Fruit fly (Drosophila melanogaster): ENCODE results near the gene CG9109.

Gene CG9109

DNA sequence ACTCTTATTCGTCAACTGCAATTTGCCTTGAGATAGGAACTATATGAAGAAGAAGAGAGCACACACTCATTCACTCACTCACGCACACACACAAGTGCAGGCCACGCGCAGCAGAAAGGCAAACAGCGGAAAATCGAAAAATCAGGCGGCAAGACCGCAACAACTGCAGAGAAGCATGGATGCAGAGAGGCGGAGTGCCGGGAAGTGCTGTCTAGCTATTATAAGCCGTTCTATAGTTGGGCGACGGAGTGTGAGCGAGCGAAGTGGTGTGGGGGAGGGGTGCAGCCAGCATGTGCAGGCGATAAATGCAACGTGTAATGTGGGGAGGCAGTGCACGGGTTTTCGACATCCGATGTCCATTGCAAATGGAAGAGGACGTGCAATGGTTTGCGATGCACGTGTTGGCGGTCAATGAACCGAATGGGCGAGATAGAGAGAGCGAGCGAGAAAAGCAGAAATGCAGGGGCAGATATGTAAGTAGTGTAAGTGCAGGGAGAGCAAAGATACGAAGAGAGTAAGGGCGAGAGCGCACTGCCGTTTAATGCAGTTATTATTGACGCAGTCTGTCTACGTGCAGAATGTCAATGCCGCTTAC is 44.6 kb upstream of the CG9109 start:
- TF ChIP-seq Clk (GFP tag; optimal IDR thresholded peaks at IDR 0.05) (peak; percentile 91), CG11617 (GFP tag; optimal IDR thresholded peaks at IDR 0.05) (peak; percentile 48), CG7101 (tag; optimal IDR thresholded peaks at IDR 0.05) (peak; percentile 40), CG7045 (GFP tag; optimal IDR thresholded peaks at IDR 0.05) (peak; percentile 13), Crg-1 (GFP tag; optimal IDR thresholded peaks at IDR 0.05) (peak; percentile 81), ovo (GFP tag; optimal IDR thresholded peaks at IDR 0.05) (peak; percentile 88), Mnt (GFP tag; optimal IDR thresholded peaks at IDR 0.05) (peak; percentile 99), CG12768 (GFP tag; optimal IDR thresholded peaks at IDR 0.05) (peak; percentile 91), toe (GFP tag; optimal IDR thresholded peaks at IDR 0.05) (peak; percentile 68), cic (GFP tag; optimal IDR thresholded peaks at IDR 0.05) (peak; percentile 100), CG14711 (tag; optimal IDR thresholded peaks at IDR 0.05) (peak; percentile 18), cnc (optimal IDR thresholded peaks at IDR 0.05) (peak in 1 of 2 experiments; percentile 90), kay (GFP tag; ENCODE audit: borderline replicate concordance) (peak; percentile 99), pad (GFP tag; optimal IDR thresholded peaks at IDR 0.05) (peak; percentile 86), tj (GFP tag; optimal IDR thresholded peaks at IDR 0.05) (peak; percentile 100), bab1 (GFP tag; optimal IDR thresholded peaks at IDR 0.05) (peak; percentile 5), CG1620 (GFP tag; optimal IDR thresholded peaks at IDR 0.05) (peak; percentile 31), Hr96 (GFP tag; optimal IDR thresholded peaks at IDR 0.05) (no peak), CG5204 (GFP tag; optimal IDR thresholded peaks at IDR 0.05) (no peak), CG33017 (tag; optimal IDR thresholded peaks at IDR 0.05) (peak; percentile 55)

dm6 chr2L:6077632-6078031 is 43.4 kb upstream of the CG9109 start:
- TF ChIP-seq CG14711 (tag; optimal IDR thresholded peaks at IDR 0.05) (no peak), kay (GFP tag; ENCODE audit: borderline replicate concordance) (peak; percentile 98), cnc (optimal IDR thresholded peaks at IDR 0.05) (no peak)

DNA sequence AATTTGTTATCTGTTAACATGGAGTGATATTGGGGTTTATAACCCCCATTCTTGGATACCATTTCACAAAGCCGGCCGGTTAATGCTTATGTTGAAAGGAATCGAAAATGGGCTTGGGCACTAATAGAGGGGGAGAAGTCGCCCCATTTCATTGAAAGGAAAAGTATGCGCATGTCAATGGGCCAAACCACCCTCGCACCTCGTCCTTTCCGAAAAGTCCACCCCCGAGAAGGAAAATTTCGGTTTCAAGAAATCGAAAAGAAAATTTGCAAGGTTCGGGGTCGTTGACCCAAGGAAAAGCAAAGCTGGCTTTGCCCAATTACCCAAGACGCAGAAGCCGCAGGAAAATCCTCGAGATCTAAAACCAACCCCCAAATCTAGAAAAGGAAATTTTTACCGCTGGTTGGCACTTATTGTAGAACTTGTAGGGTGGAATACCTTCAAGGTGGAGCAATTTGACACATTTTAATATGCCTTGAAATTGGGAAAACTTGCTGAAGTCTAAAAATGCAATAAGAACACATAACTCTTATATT is 42.7 kb upstream of the CG9109 start:
- no peak for TF ChIP-seq CG5204 (GFP tag; optimal IDR thresholded peaks at IDR 0.05)
- TF ChIP-seq CG11617 (GFP tag; optimal IDR thresholded peaks at IDR 0.05): no peak
- no peak for TF ChIP-seq Clk (GFP tag; optimal IDR thresholded peaks at IDR 0.05)
- no peak for TF ChIP-seq cnc (optimal IDR thresholded peaks at IDR 0.05)
- TF ChIP-seq Mnt (GFP tag; optimal IDR thresholded peaks at IDR 0.05): no peak
- TF ChIP-seq Crg-1 (GFP tag; optimal IDR thresholded peaks at IDR 0.05): no peak
- TF ChIP-seq tj (GFP tag; optimal IDR thresholded peaks at IDR 0.05): no peak
- TF ChIP-seq toe (GFP tag; optimal IDR thresholded peaks at IDR 0.05): no peak
- no peak for TF ChIP-seq CG14711 (tag; optimal IDR thresholded peaks at IDR 0.05)
- no peak for TF ChIP-seq CG33017 (tag; optimal IDR thresholded peaks at IDR 0.05)
- no peak for TF ChIP-seq pad (GFP tag; optimal IDR thresholded peaks at IDR 0.05)

DNA sequence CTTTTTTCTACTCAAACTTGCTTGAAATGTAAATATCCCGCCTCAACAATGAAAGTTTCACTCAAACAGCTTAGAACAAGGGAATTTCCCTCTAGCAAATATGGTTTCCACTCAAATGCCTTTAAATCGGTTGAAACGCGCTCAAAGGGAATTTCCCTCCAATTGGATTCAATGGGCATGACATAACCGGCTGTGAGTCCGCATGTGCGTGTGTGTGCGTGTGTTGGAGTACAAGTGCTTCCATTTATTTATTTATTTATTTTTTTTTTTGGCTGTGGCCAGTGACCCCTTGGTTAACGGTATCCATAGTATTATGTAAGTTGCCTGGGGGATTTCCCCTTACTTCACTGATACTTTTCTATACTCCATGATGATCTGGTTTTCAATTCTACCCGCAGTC is 41.9 kb upstream of the CG9109 start:
- TF ChIP-seq CG7045 (GFP tag; optimal IDR thresholded peaks at IDR 0.05) (no peak), CG1620 (GFP tag; optimal IDR thresholded peaks at IDR 0.05) (no peak), bab1 (GFP tag; optimal IDR thresholded peaks at IDR 0.05) (no peak), Hr96 (GFP tag; optimal IDR thresholded peaks at IDR 0.05) (no peak)

DNA sequence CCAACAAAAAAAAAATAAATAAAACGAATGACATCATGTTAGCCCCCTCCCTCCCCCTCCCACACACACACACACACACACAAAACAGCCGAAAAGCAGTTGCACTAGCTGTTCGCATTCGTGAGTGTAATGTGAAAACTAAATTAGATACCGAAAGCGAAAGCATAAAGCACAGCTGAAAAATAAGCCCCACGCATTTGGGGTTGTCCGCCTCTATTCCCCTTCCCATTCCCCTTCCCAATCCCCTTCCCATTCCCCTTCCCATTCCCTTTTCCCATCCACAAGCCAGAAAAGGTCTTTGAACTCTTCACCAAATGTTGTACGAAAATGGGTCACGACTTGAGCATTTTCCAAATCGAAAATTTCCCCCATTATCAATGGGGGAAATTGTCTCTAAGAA is 41.1 kb upstream of the CG9109 start:
- no peak for TF ChIP-seq Crg-1 (GFP tag; optimal IDR thresholded peaks at IDR 0.05)
- TF ChIP-seq cnc (optimal IDR thresholded peaks at IDR 0.05): no peak
- no peak for TF ChIP-seq CG12768 (GFP tag; optimal IDR thresholded peaks at IDR 0.05)
- no peak for TF ChIP-seq CG14711 (tag; optimal IDR thresholded peaks at IDR 0.05)
- no peak for TF ChIP-seq toe (GFP tag; optimal IDR thresholded peaks at IDR 0.05)

- TF ChIP-seq bab1 (GFP tag; optimal IDR thresholded peaks at IDR 0.05) (no peak), ovo (GFP tag; optimal IDR thresholded peaks at IDR 0.05) (no peak), CG12768 (GFP tag; optimal IDR thresholded peaks at IDR 0.05) (no peak), CG33017 (tag; optimal IDR thresholded peaks at IDR 0.05) (no peak), CG5204 (GFP tag; optimal IDR thresholded peaks at IDR 0.05) (no peak), tj (GFP tag; optimal IDR thresholded peaks at IDR 0.05) (no peak), cnc (optimal IDR thresholded peaks at IDR 0.05) (no peak), CG14711 (tag; optimal IDR thresholded peaks at IDR 0.05) (no peak), Crg-1 (GFP tag; optimal IDR thresholded peaks at IDR 0.05) (no peak), kay (GFP tag; ENCODE audit: borderline replicate concordance) (no peak), cic (GFP tag; optimal IDR thresholded peaks at IDR 0.05) (no peak), CG11617 (GFP tag; optimal IDR thresholded peaks at IDR 0.05) (no peak), Clk (GFP tag; optimal IDR thresholded peaks at IDR 0.05) (no peak), Mnt (GFP tag; optimal IDR thresholded peaks at IDR 0.05) (no peak), toe (GFP tag; optimal IDR thresholded peaks at IDR 0.05) (no peak)
These were observed 40.1 kb upstream of the CG9109 start for dm6 chr2L:6074314-6074713.

- TF ChIP-seq toe (GFP tag; optimal IDR thresholded peaks at IDR 0.05) (no peak), CG7045 (GFP tag; optimal IDR thresholded peaks at IDR 0.05) (no peak), CG5204 (GFP tag; optimal IDR thresholded peaks at IDR 0.05) (no peak), tj (GFP tag; optimal IDR thresholded peaks at IDR 0.05) (no peak), bab1 (GFP tag; optimal IDR thresholded peaks at IDR 0.05) (no peak), kay (GFP tag; ENCODE audit: borderline replicate concordance) (no peak), CG11617 (GFP tag; optimal IDR thresholded peaks at IDR 0.05) (no peak), CG7101 (tag; optimal IDR thresholded peaks at IDR 0.05) (no peak), CG12768 (GFP tag; optimal IDR thresholded peaks at IDR 0.05) (no peak), Hr96 (GFP tag; optimal IDR thresholded peaks at IDR 0.05) (no peak), CG14711 (tag; optimal IDR thresholded peaks at IDR 0.05) (no peak), cnc (optimal IDR thresholded peaks at IDR 0.05) (no peak), cic (GFP tag; optimal IDR thresholded peaks at IDR 0.05) (no peak), Clk (GFP tag; optimal IDR thresholded peaks at IDR 0.05) (no peak), Crg-1 (GFP tag; optimal IDR thresholded peaks at IDR 0.05) (no peak), CG33017 (tag; optimal IDR thresholded peaks at IDR 0.05) (no peak), Mnt (GFP tag; optimal IDR thresholded peaks at IDR 0.05) (no peak), CG1620 (GFP tag; optimal IDR thresholded peaks at IDR 0.05) (no peak), pad (GFP tag; optimal IDR thresholded peaks at IDR 0.05) (no peak)
These were observed 39.7 kb upstream of the CG9109 start for dm6 chr2L:6073894-6074293.

Data from whole organism, adult.